Worm (Caenorhabditis elegans) whole organism, midembryonic: ENCODE results near the gene ttll-9.

Source experiments
- T22C8.4 ChIP-seq: fragments of 200-800 bp; sonication (Bioruptor generic); IDR thresholded peaks from 2 replicates; pipeline ENCODE4 v1.3.6; 2022; ENCODE audit warnings: missing genetic modification characterization, missing compliant biosample characterization
- cog-1 ChIP-seq: sonication (generic microtip); optimal IDR thresholded peaks from 2 replicates; lab custom pipeline; 2016; ENCODE audit warnings: missing genetic modification characterization, missing compliant biosample characterization
- flt-1 ChIP-seq: fragments of 200-800 bp; sonication (Bioruptor generic); IDR thresholded peaks from 2 replicates; pipeline ENCODE4 v1.3.6; 2022; ENCODE audit warnings: missing genetic modification characterization, missing compliant biosample characterization
- klf-2 ChIP-seq: fragments of 200-800 bp; sonication (Bioruptor generic); conservative IDR thresholded peaks from 2 replicates; pipeline ENCODE4 v1.3.6; 2022; ENCODE audit warnings: missing genetic modification reagents, missing genetic modification characterization, missing compliant biosample characterization
- med-1 ChIP-seq: sonication (generic microtip); optimal IDR thresholded peaks from 2 replicates; lab custom pipeline; 2017; ENCODE audit warnings: missing genetic modification characterization, mild to moderate bottlenecking, missing compliant biosample characterization, antibody characterized with exemption, missing genetic modification reagents; ENCODE audit not compliant: insufficient read depth
- ref-1 ChIP-seq: fragments of 200-800 bp; sonication (Bioruptor generic); conservative IDR thresholded peaks from 2 replicates; pipeline ENCODE4 v1.3.6; 2022; ENCODE audit warnings: missing genetic modification reagents, missing genetic modification characterization, missing compliant biosample characterization
- tab-1 ChIP-seq: fragments of 200-800 bp; sonication (Bioruptor generic); IDR thresholded peaks from 2 replicates; pipeline ENCODE4 v1.3.6; 2022; ENCODE audit warnings: missing genetic modification characterization, missing compliant biosample characterization
- ztf-23 ChIP-seq: fragments of 200-800 bp; sonication (Bioruptor generic); IDR thresholded peaks from 2 replicates; pipeline ENCODE4 v1.3.6; 2022; ENCODE audit warnings: missing genetic modification reagents, missing genetic modification characterization, missing compliant biosample characterization
- ztf-29 ChIP-seq: fragments of 200-800 bp; sonication (Bioruptor generic); IDR thresholded peaks from 2 replicates; pipeline ENCODE4 v1.3.6; 2022; ENCODE audit warnings: missing genetic modification reagents, missing genetic modification characterization, missing compliant biosample characterization

The ttll-9 gene

DNA sequence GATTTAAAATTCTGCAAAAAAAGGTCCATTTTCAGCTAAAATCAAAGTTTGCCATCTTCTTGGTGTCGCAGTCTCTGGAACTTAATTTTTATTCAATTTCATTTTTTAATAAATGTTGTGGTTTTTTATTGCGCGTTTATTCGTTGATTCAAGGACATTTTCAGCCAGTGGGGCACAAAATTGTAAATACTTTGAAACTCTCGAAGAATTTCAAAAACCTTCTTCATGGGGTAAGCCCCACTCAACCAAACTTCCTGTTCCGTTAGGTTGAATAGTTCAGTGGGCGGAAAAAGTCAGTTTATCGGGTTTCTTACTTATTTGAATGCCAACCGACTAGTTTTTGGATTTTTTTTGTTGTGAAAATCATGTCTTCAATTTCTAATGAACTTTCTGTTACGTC lies at the start of gene ttll-9:
Gene ttll-9 (plus strand): TSS at position 301 of the 400 bp plus-strand sequence.
- TF ChIP-seq T22C8.4 (GFP tag; lab: Robert Waterston, UW) (no peak), med-1 (no peak), flt-1 (no peak), klf-2 (no peak), cog-1 (tag; lab: Kevin White, UChicago) (no peak), ztf-29 (GFP tag; lab: Robert Waterston, UW) (no peak), ref-1 (GFP tag; lab: Robert Waterston, UW) (no peak), ztf-23 (no peak), tab-1 (no peak)

DNA sequence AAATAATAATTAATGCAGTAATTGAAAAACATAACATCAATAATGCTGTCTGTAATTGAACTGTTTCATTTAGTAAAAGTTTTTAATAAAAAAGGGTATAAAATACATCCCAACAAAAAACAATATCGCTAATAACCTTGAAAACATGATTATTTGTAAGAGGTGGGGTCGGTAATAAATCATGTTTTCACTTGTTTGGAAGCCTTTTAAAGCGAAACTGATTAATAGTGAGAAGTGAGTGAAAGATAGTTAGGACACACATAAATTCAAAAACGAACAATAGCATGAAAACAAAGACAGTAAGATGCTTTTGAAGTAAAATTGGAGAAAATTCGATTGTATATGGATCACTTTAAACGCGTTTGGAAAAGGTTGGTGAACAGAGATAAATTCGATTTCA lies 49.2 kb upstream of the ttll-9 start, which contains the start of gene try-4:
Gene try-4 (minus strand): TSS at position 74 of the 400 bp plus-strand sequence.
- TF ChIP-seq ztf-29 (GFP tag; lab: Robert Waterston, UW), result no peak
- TF ChIP-seq ztf-23, result no peak
- no peak for TF ChIP-seq cog-1 (tag; lab: Kevin White, UChicago)
- TF ChIP-seq ref-1 (GFP tag; lab: Robert Waterston, UW), result no peak
- no peak for TF ChIP-seq flt-1
- TF ChIP-seq klf-2, result no peak
- no peak for TF ChIP-seq T22C8.4 (GFP tag; lab: Robert Waterston, UW)
- TF ChIP-seq med-1, result no peak
- no peak for TF ChIP-seq tab-1

DNA sequence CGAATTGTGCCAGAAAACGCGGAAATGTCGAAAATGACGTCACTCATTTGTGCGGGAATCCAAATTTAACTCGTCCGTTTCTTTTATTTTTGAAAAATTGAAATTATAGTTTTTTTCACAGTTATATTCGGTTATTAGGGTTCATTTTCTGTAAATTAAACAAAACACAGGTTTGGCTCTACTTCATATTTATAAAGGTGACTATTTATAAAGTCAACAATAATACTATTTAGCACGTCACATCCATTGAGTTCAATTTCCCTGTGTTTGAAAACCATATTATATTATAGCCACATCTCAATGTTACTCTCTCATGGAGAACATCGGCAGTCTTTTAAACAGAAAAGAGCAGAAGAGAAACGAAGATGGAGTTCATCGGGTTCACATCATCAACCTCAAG lies 47.6 kb upstream of the ttll-9 start, which contains the start of gene twk-35:
Gene twk-35 (plus strand): TSS at position 301 of the 400 bp plus-strand sequence.
- TF ChIP-seq cog-1 (tag; lab: Kevin White, UChicago) (no peak), ref-1 (GFP tag; lab: Robert Waterston, UW) (no peak)

DNA sequence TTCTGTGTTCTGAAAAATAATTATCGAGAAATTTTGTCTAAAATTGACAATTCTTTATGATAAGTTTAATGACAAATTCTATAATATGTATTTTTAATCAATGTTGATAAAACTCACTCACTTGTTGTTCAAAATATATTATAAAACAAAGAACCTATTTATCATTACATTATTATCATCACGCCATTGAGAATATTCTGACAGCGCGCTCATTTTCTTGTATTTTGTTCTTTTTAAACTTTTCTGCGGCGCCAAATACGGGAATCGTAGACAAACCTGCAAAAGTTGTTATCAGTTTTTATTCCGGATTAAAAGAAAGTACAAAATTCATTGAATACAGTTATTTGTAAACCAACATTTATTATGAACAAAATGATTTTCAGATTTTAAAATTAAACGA lies 43.9 kb upstream of the ttll-9 start:
- TF ChIP-seq cog-1 (tag; lab: Kevin White, UChicago), result no peak
- TF ChIP-seq med-1, result no peak
- no peak for TF ChIP-seq T22C8.4 (GFP tag; lab: Robert Waterston, UW)
- no peak for TF ChIP-seq klf-2
- no peak for TF ChIP-seq flt-1
- no peak for TF ChIP-seq tab-1
- no peak for TF ChIP-seq ztf-29 (GFP tag; lab: Robert Waterston, UW)
- no peak for TF ChIP-seq ztf-23
- no peak for TF ChIP-seq ref-1 (GFP tag; lab: Robert Waterston, UW)

DNA sequence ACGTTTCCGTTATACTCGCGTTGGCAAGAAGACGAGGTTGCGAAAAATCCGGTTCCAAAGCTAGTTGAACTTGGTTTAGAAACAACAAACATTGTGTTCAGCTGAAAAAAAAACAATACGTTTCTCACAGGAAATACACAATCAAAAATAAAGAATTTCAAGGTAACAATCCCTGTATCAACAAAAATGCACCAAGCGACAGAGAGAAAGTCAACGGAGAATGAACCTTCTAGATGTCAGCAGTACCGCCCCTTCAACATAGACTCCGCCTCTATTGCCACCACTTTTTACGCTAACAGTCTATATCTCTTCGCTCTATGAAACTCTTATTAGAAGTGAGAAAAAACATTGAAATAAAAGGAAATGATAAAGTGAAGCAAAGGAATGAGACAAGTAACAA lies 41.9 kb upstream of the ttll-9 start, which contains the start of gene F31D4.8:
Gene F31D4.8 (minus strand): TSS at position 101 of the 400 bp plus-strand sequence.
- no peak for TF ChIP-seq T22C8.4 (GFP tag; lab: Robert Waterston, UW)
- no peak for TF ChIP-seq cog-1 (tag; lab: Kevin White, UChicago)
- TF ChIP-seq ztf-29 (GFP tag; lab: Robert Waterston, UW), result no peak
- TF ChIP-seq tab-1, result no peak
- no peak for TF ChIP-seq ref-1 (GFP tag; lab: Robert Waterston, UW)
- no peak for TF ChIP-seq klf-2
- no peak for TF ChIP-seq ztf-23
- TF ChIP-seq med-1, result no peak

DNA sequence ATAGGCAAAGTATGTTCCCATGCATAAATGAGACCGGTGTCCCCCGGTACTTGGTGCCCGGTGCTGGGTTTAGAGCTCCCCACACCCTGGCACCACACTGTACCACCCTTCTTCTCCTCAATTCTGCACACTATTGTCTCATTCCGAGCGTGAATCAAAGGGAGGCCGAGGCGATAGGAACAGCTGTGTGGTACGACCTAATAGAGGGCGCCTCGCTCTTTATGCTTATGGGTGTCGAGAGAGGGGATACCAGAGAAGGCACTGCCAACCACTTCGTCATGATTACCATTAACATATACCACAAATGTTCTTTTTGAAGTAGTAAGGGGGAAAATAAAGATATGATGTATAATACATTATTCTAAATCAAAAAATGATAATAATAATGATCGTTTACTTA lies 39.6 kb upstream of the ttll-9 start:
- TF ChIP-seq ref-1 (GFP tag; lab: Robert Waterston, UW) (no peak), med-1 (no peak), cog-1 (tag; lab: Kevin White, UChicago) (no peak), klf-2 (no peak), tab-1 (no peak), ztf-29 (GFP tag; lab: Robert Waterston, UW) (no peak), flt-1 (no peak), ztf-23 (no peak), T22C8.4 (GFP tag; lab: Robert Waterston, UW) (no peak)

DNA sequence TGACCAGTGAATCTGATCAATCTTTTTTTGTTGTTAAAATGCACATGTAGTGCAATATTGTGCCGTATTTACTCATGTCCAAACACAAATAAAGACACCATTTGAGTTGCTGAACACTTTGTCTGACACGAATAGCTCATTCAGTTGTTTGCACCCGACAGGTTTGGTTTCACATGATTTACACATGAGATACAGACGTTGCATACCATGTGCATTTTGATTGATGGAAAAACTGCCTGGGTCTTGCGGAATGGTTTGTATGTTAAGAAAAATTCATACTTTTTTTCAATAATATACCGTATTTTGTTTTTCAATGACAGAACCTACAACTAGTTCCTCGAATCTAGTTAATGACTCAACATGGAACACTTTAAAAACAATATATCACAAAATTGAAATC lies 39.1 kb upstream of the ttll-9 start:
- TF ChIP-seq med-1 (no peak), klf-2 (no peak), ztf-29 (GFP tag; lab: Robert Waterston, UW) (no peak)

DNA sequence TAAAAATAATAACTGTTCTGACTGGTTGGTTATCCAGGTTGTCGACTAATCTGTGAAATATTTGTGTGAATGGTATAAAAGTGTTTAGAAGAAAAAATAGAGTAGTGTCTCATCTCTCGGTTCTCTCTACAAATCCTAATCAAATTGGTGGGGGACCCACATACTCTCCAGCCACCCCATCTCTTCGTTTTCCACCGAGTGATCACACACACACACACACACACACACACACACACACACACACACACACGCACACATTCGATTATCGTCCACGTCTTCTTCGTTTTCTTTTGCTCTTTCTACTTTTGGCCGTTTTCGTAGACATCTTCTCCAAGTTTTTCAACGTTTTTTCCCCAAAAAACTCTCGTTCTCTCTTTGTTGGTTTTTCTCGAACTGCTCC lies 37.1 kb upstream of the ttll-9 start:
- TF ChIP-seq med-1 (no peak), flt-1 (no peak), ref-1 (GFP tag; lab: Robert Waterston, UW) (no peak), ztf-23 (no peak), cog-1 (tag; lab: Kevin White, UChicago) (no peak), ztf-29 (GFP tag; lab: Robert Waterston, UW) (no peak), T22C8.4 (GFP tag; lab: Robert Waterston, UW) (no peak), klf-2 (no peak), tab-1 (no peak)

DNA sequence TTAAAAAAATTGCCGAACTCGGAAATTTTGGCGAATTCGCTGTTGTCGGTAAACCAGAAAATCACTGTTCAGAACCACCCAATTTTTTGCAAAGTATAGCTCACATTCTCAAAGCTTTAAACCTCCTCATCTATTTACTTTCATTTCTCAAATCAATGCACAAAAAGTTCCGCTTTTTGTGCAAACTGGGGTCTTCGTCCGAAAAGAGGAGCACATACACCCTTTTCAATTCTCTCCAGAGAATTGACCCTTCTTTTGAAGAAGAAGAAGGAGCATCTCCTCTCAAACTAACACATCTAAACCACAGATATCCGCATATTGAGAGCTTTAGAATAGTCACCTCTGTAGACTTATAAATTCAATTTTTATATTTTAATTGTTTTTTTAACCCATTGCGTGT lies 34.9 kb upstream of the ttll-9 start:
- TF ChIP-seq cog-1 (tag; lab: Kevin White, UChicago), result no peak
- no peak for TF ChIP-seq T22C8.4 (GFP tag; lab: Robert Waterston, UW)
- TF ChIP-seq ztf-23, result no peak
- TF ChIP-seq ref-1 (GFP tag; lab: Robert Waterston, UW), result no peak
- TF ChIP-seq med-1, result no peak

DNA sequence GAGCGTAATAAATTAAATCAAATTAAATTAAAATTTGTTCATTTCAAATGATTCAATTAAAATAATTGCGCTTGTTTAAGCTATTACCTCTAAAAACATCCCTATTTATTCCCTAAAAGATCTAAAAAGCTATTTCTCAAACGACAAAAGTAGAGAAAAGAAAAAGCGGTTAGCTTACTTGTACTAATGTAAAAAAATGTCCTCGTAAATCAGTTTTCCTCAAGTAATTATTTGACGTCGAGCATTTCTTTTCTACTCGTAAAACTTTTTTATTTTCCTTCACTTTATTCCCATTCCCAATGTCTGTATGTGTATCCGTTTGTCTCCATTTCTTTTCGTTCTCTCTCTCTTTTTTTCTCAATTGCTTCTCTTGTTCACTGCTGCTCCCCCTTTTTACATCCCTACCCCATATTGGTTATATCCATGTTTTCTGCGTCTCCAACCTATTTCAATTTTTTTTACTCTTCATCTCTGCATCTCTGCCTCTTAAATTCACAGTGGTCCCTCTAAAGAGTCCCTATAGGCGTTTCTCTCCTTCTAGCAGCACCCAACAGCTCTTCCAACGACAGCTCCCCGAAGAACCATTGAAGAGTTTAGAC lies 31.1 kb upstream of the ttll-9 start, which contains the start of gene unc-80:
Gene unc-80 (plus strand): TSS at position 533 of the 599 bp plus-strand sequence.
- TF ChIP-seq ztf-23, result no peak
- TF ChIP-seq tab-1, result no peak

DNA sequence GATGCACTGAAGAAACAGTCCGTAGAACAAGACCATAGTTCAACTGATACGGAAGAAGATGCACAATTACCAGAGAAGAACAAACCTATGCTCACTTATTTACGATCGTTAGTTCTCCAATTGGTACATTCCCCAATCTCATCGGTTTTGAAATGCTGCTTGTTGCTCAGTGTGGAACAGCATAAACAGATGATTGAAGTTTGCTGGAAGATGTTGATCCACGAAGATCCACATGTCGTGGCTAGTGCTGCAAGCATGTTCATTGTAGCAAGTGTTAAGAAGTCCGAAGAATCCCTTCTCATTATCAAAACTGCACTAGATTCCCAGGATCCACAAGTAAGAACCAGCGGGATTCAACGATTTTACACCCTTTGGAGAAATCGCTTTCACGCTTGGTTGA lies 18.4 kb upstream of the ttll-9 start:
- TF ChIP-seq ztf-23, result no peak
- no peak for TF ChIP-seq flt-1
- no peak for TF ChIP-seq klf-2
- TF ChIP-seq cog-1 (tag; lab: Kevin White, UChicago), result no peak
- no peak for TF ChIP-seq ref-1 (GFP tag; lab: Robert Waterston, UW)
- TF ChIP-seq tab-1, result no peak
- no peak for TF ChIP-seq T22C8.4 (GFP tag; lab: Robert Waterston, UW)
- TF ChIP-seq ztf-29 (GFP tag; lab: Robert Waterston, UW), result no peak
- no peak for TF ChIP-seq med-1
